Worm (Caenorhabditis elegans): ENCODE results near the gene kin-9.
A peak's percentile ranks its signal among the peaks of the same experiment; 100 is the strongest.

kin-9 gene

DNA sequence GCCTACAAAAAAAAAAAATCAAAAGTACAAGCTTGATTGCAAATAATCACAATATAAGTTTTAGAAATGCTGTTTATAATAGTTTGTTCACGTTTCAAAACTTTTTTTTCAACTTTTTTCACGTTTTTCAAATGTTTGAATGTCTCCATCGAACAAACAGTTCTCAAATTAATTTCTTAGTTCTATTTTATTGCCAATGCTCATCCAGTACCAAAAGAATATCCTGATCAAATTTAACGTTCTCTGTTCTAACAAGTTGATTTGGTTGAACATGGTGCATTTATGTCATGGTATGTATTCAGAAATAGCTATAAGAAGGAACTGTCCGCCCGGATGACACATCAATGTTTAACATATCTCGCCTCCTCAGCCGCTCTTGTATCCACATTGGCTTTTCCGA, at the start of gene kin-9:
kin-9 (plus strand) TSS at position 301 of the 400 bp plus-strand sequence.
- TF ChIP-seq ets-4 (tag; optimal IDR thresholded peaks at IDR 0.05), result no peak
- TF ChIP-seq ceh-9 (tag; optimal IDR thresholded peaks at IDR 0.05), result no peak
- no peak for TF ChIP-seq ceh-34 (tag; optimal IDR thresholded peaks at IDR 0.05)
- no peak for TF ChIP-seq nhr-11 (tag; optimal IDR thresholded peaks at IDR 0.05)
- no peak for TF ChIP-seq gmeb-2 (tag; optimal IDR thresholded peaks at IDR 0.05)
- no peak for TF ChIP-seq ref-2 (tag; optimal IDR thresholded peaks at IDR 0.05)
- TF ChIP-seq lim-6 (tag; optimal IDR thresholded peaks at IDR 0.05), result no peak
- no peak for TF ChIP-seq ahr-1 (tag; optimal IDR thresholded peaks at IDR 0.05)
- no peak for TF ChIP-seq pha-4 (tag; optimal IDR thresholded peaks at IDR 0.05)
- no peak for TF ChIP-seq ceh-45 (GFP tag; IDR thresholded peaks at IDR 0.05)
- TF ChIP-seq dmd-4 (tag; optimal IDR thresholded peaks at IDR 0.05; ENCODE audit: borderline replicate concordance), result no peak
- no peak for TF ChIP-seq ceh-22 (tag; optimal IDR thresholded peaks at IDR 0.05)
- no peak for TF ChIP-seq pqm-1 (tag; optimal IDR thresholded peaks at IDR 0.05)

DNA sequence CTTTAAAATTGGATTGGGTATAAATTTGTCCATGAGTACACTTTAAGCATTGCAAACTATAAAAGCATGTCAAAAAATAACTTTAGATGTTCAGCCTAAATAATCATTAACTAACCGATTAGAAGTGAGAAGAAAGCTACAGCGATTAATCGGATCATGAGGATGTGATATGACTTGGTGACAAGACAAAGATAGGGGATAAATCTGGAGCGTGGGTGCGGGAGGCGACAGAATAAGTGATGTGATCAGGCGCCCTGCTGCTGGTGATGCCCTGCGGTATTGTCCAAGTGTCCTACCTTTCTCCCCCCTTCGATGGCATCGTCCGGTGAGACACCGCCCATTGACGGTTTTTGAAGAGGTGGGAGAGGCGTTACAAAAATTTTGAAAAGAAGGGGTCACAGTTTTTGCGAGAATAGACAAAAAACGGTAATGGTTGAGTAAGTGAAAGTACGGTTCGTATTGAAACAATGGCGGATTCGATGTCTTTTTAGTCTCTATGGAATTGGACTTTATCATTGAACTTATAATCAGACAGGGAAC, 47.7 kb upstream of the kin-9 start, which contains the start of gene F41D9.2:
F41D9.2 (minus strand) TSS at position 304 of the 540 bp plus-strand sequence.
- no peak for TF ChIP-seq hlh-8 (tag; optimal IDR thresholded peaks at IDR 0.05)
- TF ChIP-seq ref-2 (tag; optimal IDR thresholded peaks at IDR 0.05), result peak; percentile 48

DNA sequence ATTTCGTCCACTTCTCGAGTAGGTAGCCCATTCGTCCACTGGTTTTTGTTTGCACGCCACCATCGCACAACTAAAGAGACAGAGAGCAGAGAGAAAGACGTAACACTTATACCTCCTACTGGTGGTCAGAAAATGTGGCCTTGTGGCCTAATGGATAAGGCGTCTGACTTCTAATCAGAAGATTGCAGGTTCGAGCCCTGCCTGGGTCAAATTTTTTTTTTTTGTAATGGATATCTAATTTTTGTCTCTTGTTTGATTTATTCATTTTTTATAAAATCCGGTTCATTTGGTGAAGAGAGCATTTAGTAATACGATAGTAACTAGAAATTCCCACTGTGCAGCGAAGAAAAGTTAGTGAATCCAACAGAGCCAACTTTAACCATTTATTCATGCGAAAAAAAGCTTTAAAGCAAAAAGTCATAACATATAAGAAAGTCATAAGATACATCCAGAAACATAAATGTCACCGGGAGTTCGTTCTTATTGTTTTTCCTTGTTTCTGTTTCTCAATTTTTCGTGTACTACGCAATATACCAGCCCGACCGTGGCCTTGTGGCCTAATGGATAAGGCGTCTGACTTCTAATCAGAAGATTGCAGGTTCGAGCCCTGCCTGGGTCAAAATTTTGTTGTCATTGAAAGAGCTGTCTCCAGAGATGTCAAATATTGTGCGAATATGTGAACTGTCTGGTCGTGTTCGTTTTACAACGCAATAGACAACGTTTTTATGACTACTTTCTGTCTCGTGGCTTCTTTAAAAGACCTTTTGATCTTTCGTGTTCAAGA, 46.2 kb upstream of the kin-9 start:
- TF ChIP-seq pqm-1 (tag; optimal IDR thresholded peaks at IDR 0.05), result no peak
- peak; percentile 65; the same call in 1 of the 2 replicates for TF ChIP-seq sox-2 (GFP tag; IDR thresholded peaks at IDR 0.05)
- peak; percentile 53 for TF ChIP-seq nfya-1 (tag; optimal IDR thresholded peaks at IDR 0.05)
- no peak for TF ChIP-seq dmd-4 (tag; optimal IDR thresholded peaks at IDR 0.05; ENCODE audit: borderline replicate concordance)
- peak; percentile 67 for TF ChIP-seq lin-11 (tag; optimal IDR thresholded peaks at IDR 0.05)
- peak; percentile 53 for TF ChIP-seq eyg-1 (tag; optimal IDR thresholded peaks at IDR 0.05)
- TF ChIP-seq tbx-7 (tag; optimal IDR thresholded peaks at IDR 0.05), result no peak
- TF ChIP-seq fkh-6 (tag; optimal IDR thresholded peaks at IDR 0.05), result peak; percentile 30
- TF ChIP-seq ceh-2 (tag; optimal IDR thresholded peaks at IDR 0.05), result peak; percentile 81
- TF ChIP-seq ceh-14 (tag; optimal IDR thresholded peaks at IDR 0.05), result peak; percentile 77
- TF ChIP-seq ceh-48 (tag; optimal IDR thresholded peaks at IDR 0.05), result peak; percentile 15
- TF ChIP-seq unc-55 (GFP tag; optimal IDR thresholded peaks at IDR 0.05), result no peak
- TF ChIP-seq pha-2 (tag; optimal IDR thresholded peaks at IDR 0.05), result peak; percentile 74
- TF ChIP-seq sox-4 (tag; optimal IDR thresholded peaks at IDR 0.05), result peak; percentile 52
- TF ChIP-seq C38D4.7 (GFP tag; optimal IDR thresholded peaks at IDR 0.05), result peak; percentile 72
- TF ChIP-seq odd-2 (tag; optimal IDR thresholded peaks at IDR 0.05), result no peak
- peak; percentile 53 for TF ChIP-seq K09A11.1 (tag; optimal IDR thresholded peaks at IDR 0.05; ENCODE audit: insufficient read depth)
- TF ChIP-seq elt-2 (tag; optimal IDR thresholded peaks at IDR 0.05), result peak; percentile 86
- TF ChIP-seq pha-4 (tag; optimal IDR thresholded peaks at IDR 0.05), result no peak
- TF ChIP-seq ref-2 (tag; optimal IDR thresholded peaks at IDR 0.05), result peak; percentile 70
- TF ChIP-seq hlh-6 (tag; optimal IDR thresholded peaks at IDR 0.05), result peak; percentile 62
- peak; percentile 56 for TF ChIP-seq zip-5 (tag; optimal IDR thresholded peaks at IDR 0.05)
- TF ChIP-seq hlh-13 (GFP tag; optimal IDR thresholded peaks at IDR 0.05), result peak; percentile 50
- TF ChIP-seq unc-3 (GFP tag; conservative IDR thresholded peaks at IDR 0.05), result peak; percentile 73
- peak; percentile 69 for TF ChIP-seq unc-3 (tag; optimal IDR thresholded peaks at IDR 0.05)
- peak; percentile 42 for TF ChIP-seq rnt-1 (tag; optimal IDR thresholded peaks at IDR 0.05)
- TF ChIP-seq pag-3 (tag; optimal IDR thresholded peaks at IDR 0.05; ENCODE audit: borderline replicate concordance), result no peak
- TF ChIP-seq ceh-24 (tag; optimal IDR thresholded peaks at IDR 0.05), result peak; percentile 34
- TF ChIP-seq F13H6.1 (tag; optimal IDR thresholded peaks at IDR 0.05), result no peak
- TF ChIP-seq ceh-19 (GFP tag; optimal IDR thresholded peaks at IDR 0.05), result peak; percentile 35
- TF ChIP-seq ets-4 (tag; optimal IDR thresholded peaks at IDR 0.05), result no peak
- TF ChIP-seq nhr-232 (tag; optimal IDR thresholded peaks at IDR 0.05), result peak; percentile 74
- peak; percentile 70 for TF ChIP-seq C08G9.2 (tag; optimal IDR thresholded peaks at IDR 0.05)
- TF ChIP-seq madf-2 (tag; optimal IDR thresholded peaks at IDR 0.05), result peak; percentile 57
- TF ChIP-seq ztf-16 (tag; optimal IDR thresholded peaks at IDR 0.05), result peak; percentile 71
- TF ChIP-seq fax-1 (tag; optimal IDR thresholded peaks at IDR 0.05), result peak; percentile 64
- peak; percentile 25 for TF ChIP-seq npax-4 (tag; optimal IDR thresholded peaks at IDR 0.05)
- peak; percentile 62 for TF ChIP-seq hlh-8 (tag; optimal IDR thresholded peaks at IDR 0.05)
- peak; percentile 44 for TF ChIP-seq ahr-1 (tag; optimal IDR thresholded peaks at IDR 0.05)

Data from whole organism, late embryonic.